Worm (Caenorhabditis elegans): Measurements from ENCODE around the gene Y51B9A.8.

Y51B9A.8 gene

DNA sequence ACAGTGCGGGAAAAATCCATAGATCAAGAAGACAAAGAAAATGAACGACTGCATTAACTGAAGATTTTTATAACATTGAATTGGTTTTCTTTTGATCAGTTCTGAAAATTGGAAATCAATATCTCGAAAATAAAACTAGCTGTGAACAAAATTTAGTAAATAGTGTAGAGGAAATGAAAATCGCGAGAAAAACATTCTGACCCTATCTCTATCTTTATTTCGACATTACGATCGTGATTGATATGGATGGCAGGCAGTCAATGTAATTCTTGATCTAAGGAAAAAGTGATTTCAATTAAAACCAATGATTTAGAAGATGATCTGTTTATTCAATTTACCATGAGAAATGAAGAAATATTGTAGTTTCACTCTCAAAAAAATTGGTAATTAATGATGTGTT lies 37.4 kb downstream of the Y51B9A.8 start, which contains the start of gene kin-16:
TSS of gene kin-16 (minus strand) at position 101 of the 400 bp plus-strand sequence.
- TF ChIP-seq cey-2 (tag; optimal IDR thresholded peaks at IDR 0.05; ENCODE audit: borderline replicate concordance, insufficient read depth) (no peak), dpl-1 (GFP tag; optimal IDR thresholded peaks at IDR 0.05) (no peak), hlh-30 (tag; optimal IDR thresholded peaks at IDR 0.05; ENCODE audit: insufficient read depth) (no peak), spr-1 (tag; optimal IDR thresholded peaks at IDR 0.05) (no peak), aha-1 (tag) (no peak), nhr-6 (tag; optimal IDR thresholded peaks at IDR 0.05) (no peak), egl-27 (tag; optimal IDR thresholded peaks at IDR 0.05) (no peak), ztf-7 (tag; optimal IDR thresholded peaks at IDR 0.05) (no peak), lin-29 (GFP tag; IDR thresholded peaks at IDR 0.05) (no peak), daf-8 (GFP tag; IDR thresholded peaks at IDR 0.05) (no peak), dmd-9 (GFP tag; IDR thresholded peaks at IDR 0.05) (no peak), nhr-102 (tag; optimal IDR thresholded peaks at IDR 0.05) (no peak), Y5F2A.4 (GFP tag; optimal IDR thresholded peaks at IDR 0.05) (no peak), lin-13 (GFP tag; optimal IDR thresholded peaks at IDR 0.05) (no peak), ceh-32 (tag; optimal IDR thresholded peaks at IDR 0.05; ENCODE audit: poor library complexity) (no peak), php-3 (GFP tag; IDR thresholded peaks at IDR 0.05) (no peak), mxl-2 (GFP tag; conservative IDR thresholded peaks at IDR 0.05) (no peak), nhr-42 (GFP tag; IDR thresholded peaks at IDR 0.05) (no peak)

DNA sequence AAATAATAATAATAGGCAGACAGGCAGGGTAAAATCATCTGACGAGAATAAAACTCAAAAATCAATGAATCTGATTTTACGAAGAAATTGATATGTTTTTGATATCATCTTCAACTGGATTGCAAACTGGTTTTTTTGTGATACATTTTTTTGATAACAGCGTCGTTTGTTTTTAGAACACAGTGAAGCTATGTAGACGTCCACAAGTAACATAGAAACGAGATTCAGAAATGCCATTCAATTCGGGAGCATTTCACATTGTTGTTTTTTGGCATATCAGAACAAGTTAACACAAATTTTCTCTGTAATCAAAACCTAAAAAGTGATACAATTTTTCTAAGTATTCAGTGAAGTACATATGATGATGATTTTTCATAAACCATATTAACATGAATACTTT lies 39.6 kb downstream of the Y51B9A.8 start, which contains the start of gene chil-13:
TSS of gene chil-13 (minus strand) at position 101 of the 400 bp plus-strand sequence.
- no peak for TF ChIP-seq nhr-6 (tag; optimal IDR thresholded peaks at IDR 0.05)
- TF ChIP-seq madf-9 (GFP tag; conservative IDR thresholded peaks at IDR 0.05): no peak
- no peak for TF ChIP-seq hlh-30 (tag; optimal IDR thresholded peaks at IDR 0.05; ENCODE audit: insufficient read depth)
- TF ChIP-seq Y105C5A.15 (GFP tag; IDR thresholded peaks at IDR 0.05): no peak
- no peak for TF ChIP-seq nhr-237 (tag; optimal IDR thresholded peaks at IDR 0.05)
- no peak for TF ChIP-seq ceh-20 (GFP tag; IDR thresholded peaks at IDR 0.05)

DNA sequence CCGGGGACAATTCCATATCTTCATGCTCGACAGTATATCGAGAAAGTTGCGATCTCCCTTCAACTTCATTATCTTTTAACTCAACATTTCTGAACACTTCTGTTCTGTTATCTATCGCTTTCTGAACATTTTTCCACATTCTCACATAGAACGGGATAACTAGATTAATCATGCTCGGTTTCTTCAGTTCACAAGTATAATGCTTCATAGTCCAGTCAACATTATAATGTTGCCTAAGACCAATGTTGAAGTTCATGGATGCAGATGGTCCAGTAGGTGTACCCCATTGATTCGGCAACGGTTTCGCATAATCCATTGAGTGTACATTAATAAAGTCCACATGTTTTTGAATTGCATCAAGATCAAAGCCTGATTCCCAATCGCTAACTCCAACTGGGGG lies 40.2 kb downstream of the Y51B9A.8 start:
- TF ChIP-seq aha-1 (tag) (peak; percentile 3), dmd-8 (GFP tag; IDR thresholded peaks at IDR 0.05) (no peak), madf-9 (GFP tag; conservative IDR thresholded peaks at IDR 0.05) (no peak), tra-1 (GFP tag; IDR thresholded peaks at IDR 0.05) (no peak), unc-62 (GFP tag; optimal IDR thresholded peaks at IDR 0.05 in 1 of 2) (peak in 1 of 2 experiments; percentile 91), unc-62 (tag; optimal IDR thresholded peaks at IDR 0.05) (no peak), daf-12 (tag; optimal IDR thresholded peaks at IDR 0.05) (no peak), T20F7.1 (GFP tag; optimal IDR thresholded peaks at IDR 0.05) (no peak), zip-11 (GFP tag; IDR thresholded peaks at IDR 0.05) (no peak), lir-3 (tag; optimal IDR thresholded peaks at IDR 0.05) (no peak)

DNA sequence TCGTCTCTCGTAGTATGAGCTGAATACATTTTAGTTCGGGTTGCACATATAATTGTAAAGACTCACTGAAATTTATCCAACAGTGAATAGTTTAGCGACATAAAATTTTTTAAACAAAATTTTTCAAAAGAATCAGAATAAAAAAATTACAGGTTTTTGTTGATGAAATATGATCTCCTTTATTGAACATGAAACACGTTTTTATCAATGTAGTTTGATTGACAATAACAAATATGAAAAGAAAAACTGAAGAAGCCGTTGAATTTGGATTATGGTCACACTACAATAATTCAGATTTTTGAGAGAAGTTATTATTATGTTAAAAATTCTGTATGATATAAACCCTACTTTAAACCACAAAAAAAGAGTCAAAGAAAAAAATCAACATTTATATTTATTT lies 41.4 kb downstream of the Y51B9A.8 start, which contains the start of gene chil-17:
TSS of gene chil-17 (minus strand) at position 101 of the 400 bp plus-strand sequence.
- TF ChIP-seq nhr-111 (GFP tag; optimal IDR thresholded peaks at IDR 0.05) (no peak), mdt-29 (GFP tag; IDR thresholded peaks at IDR 0.05) (no peak), T26A8.4 (GFP tag; IDR thresholded peaks at IDR 0.05) (no peak), sdz-12 (GFP tag; optimal IDR thresholded peaks at IDR 0.05) (no peak), ceh-62 (tag; optimal IDR thresholded peaks at IDR 0.05) (no peak), nhr-77 (tag; optimal IDR thresholded peaks at IDR 0.05) (no peak), dve-1 (tag; optimal IDR thresholded peaks at IDR 0.05; ENCODE audit: insufficient read depth) (no peak), ceh-82 (tag; optimal IDR thresholded peaks at IDR 0.05) (no peak), nhr-237 (tag; optimal IDR thresholded peaks at IDR 0.05) (no peak), lim-7 (GFP tag; IDR thresholded peaks at IDR 0.05) (no peak), D1046.2 (GFP tag; IDR thresholded peaks at IDR 0.05) (no peak), nhr-41 (GFP tag; IDR thresholded peaks at IDR 0.05) (no peak), ceh-32 (tag; optimal IDR thresholded peaks at IDR 0.05; ENCODE audit: poor library complexity) (no peak), Y5F2A.4 (GFP tag; optimal IDR thresholded peaks at IDR 0.05) (no peak), aly-2 (tag; optimal IDR thresholded peaks at IDR 0.05) (no peak), lin-15B (tag; optimal IDR thresholded peaks at IDR 0.05) (no peak), lin-39 (tag; optimal IDR thresholded peaks at IDR 0.05) (no peak)
